Worm (Caenorhabditis elegans): ENCODE data around the gene zip-12.

DNA sequence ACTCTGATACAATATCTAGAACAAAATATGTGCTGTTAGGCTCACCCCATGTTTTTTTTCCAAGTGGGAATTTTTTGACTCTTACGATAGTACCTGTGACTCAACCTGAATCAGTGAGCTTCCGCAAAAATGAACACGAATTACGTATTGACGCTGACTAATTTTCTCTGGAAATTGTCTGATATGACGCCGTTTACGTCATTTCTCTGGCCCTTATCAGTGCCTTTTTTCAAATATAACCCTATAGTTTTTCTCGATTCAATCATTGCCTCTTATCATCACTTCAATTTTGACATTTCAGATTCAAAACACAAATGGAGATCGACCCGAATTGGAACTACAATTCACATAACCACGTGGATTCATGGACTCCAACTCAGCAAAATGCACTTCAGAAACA is 8.9 kb upstream of the zip-12 start, which contains the start of gene Y75B8A.28:
- TF ChIP-seq mcd-1 (GFP tag; IDR thresholded peaks at IDR 0.05), result no peak
- TF ChIP-seq pha-4 (tag; optimal IDR thresholded peaks at IDR 0.05), result no peak
- TF ChIP-seq efl-1 (GFP tag; optimal IDR thresholded peaks at IDR 0.05), result no peak
- TF ChIP-seq ama-1 (optimal IDR thresholded peaks at IDR 0.05), result no peak
- no peak for TF ChIP-seq ama-1 (GFP tag; optimal IDR thresholded peaks at IDR 0.05)
- no peak for TF ChIP-seq him-1 (tag; optimal IDR thresholded peaks at IDR 0.05)
- no peak for TF ChIP-seq ceh-40 (GFP tag; IDR thresholded peaks at IDR 0.05)
- TF ChIP-seq mel-28 (tag; optimal IDR thresholded peaks at IDR 0.05; ENCODE audit: borderline replicate concordance), result no peak
- no peak for TF ChIP-seq tbp1 (GFP tag; optimal IDR thresholded peaks at IDR 0.05)
- TF ChIP-seq ztf-25 (GFP tag; IDR thresholded peaks at IDR 0.05), result no peak
- no peak for TF ChIP-seq dpl-1 (GFP tag; optimal IDR thresholded peaks at IDR 0.05)
